Worm (Caenorhabditis elegans): ENCODE measurements around the gene W09H1.4.

W09H1.4 gene

ce11 chrII:13187188-13187587 is 3.9 kb downstream of the W09H1.4 start, which contains the start of gene mecr-1:
Gene mecr-1, minus strand, starts transcription at chrII:13187314.
- TF ChIP-seq hmg-1.2 (GFP tag; IDR thresholded peaks at IDR 0.05) (peak; percentile 86), lsl-1 (GFP tag; optimal IDR thresholded peaks at IDR 0.05) (peak; percentile 6), ceh-79 (tag; optimal IDR thresholded peaks at IDR 0.05) (no peak), rpc-1 (optimal IDR thresholded peaks at IDR 0.05) (no peak), rpc-1 (tag; optimal IDR thresholded peaks at IDR 0.05) (no peak), athp-1 (tag; optimal IDR thresholded peaks at IDR 0.05) (no peak), K12H6.12 (tag; optimal IDR thresholded peaks at IDR 0.05) (no peak), B0336.3 (GFP tag; IDR thresholded peaks at IDR 0.05) (no peak), hlh-26 (GFP tag; conservative IDR thresholded peaks at IDR 0.05) (no peak), F33H1.4 (GFP tag; IDR thresholded peaks at IDR 0.05) (no peak), egl-44 (GFP tag; IDR thresholded peaks at IDR 0.05) (no peak), lin-54 (GFP tag; optimal IDR thresholded peaks at IDR 0.05) (no peak), attf-3 (GFP tag; conservative IDR thresholded peaks at IDR 0.05) (peak; percentile 97), C17E4.6 (GFP tag; IDR thresholded peaks at IDR 0.05) (no peak), ceh-100 (GFP tag; IDR thresholded peaks at IDR 0.05) (peak; percentile 32; the same call in 1 of the 2 replicates), Y79H2A.3 (GFP tag; conservative IDR thresholded peaks at IDR 0.05) (no peak), ztf-6 (GFP tag; IDR thresholded peaks at IDR 0.05) (no peak), pbrm-1 (GFP tag; IDR thresholded peaks at IDR 0.05) (no peak)

- TF ChIP-seq mcd-1 (GFP tag; IDR thresholded peaks at IDR 0.05) (peak; percentile 37; the same call in 1 of the 2 replicates), tbp1 (GFP tag; optimal IDR thresholded peaks at IDR 0.05) (no peak), madf-6 (GFP tag; IDR thresholded peaks at IDR 0.05) (peak; percentile 29; the same call in 1 of the 2 replicates), Y53F4B.3 (GFP tag; IDR thresholded peaks at IDR 0.05) (no peak), lin-54 (GFP tag; optimal IDR thresholded peaks at IDR 0.05) (peak; percentile 3)
These were observed 4.8 kb downstream of the W09H1.4 start for ce11 chrII:13188084-13188483.

- no peak for TF ChIP-seq hmg-1.2 (GFP tag; IDR thresholded peaks at IDR 0.05)
- no peak for TF ChIP-seq mel-28 (tag; optimal IDR thresholded peaks at IDR 0.05; ENCODE audit: borderline replicate concordance)
- TF ChIP-seq ekl-4 (GFP tag; IDR thresholded peaks at IDR 0.05): no peak
- no peak for TF ChIP-seq pbrm-1 (GFP tag; IDR thresholded peaks at IDR 0.05)
- no peak for TF ChIP-seq nhr-90 (tag; optimal IDR thresholded peaks at IDR 0.05)
- TF ChIP-seq madf-3 (GFP tag; IDR thresholded peaks at IDR 0.05): no peak
- TF ChIP-seq zfh-2 (GFP tag; conservative IDR thresholded peaks at IDR 0.05): peak; percentile 67
- TF ChIP-seq hlh-12 (tag; optimal IDR thresholded peaks at IDR 0.05): no peak
- TF ChIP-seq ceh-40 (GFP tag; IDR thresholded peaks at IDR 0.05): no peak
- no peak for TF ChIP-seq ama-1 (optimal IDR thresholded peaks at IDR 0.05)
- no peak for TF ChIP-seq ama-1 (GFP tag; optimal IDR thresholded peaks at IDR 0.05)
- no peak for TF ChIP-seq tlf-1 (GFP tag; optimal IDR thresholded peaks at IDR 0.05)
- no peak for TF ChIP-seq B0261.1 (tag; optimal IDR thresholded peaks at IDR 0.05)
- peak; percentile 26 for TF ChIP-seq madf-10 (tag; optimal IDR thresholded peaks at IDR 0.05)
- peak; percentile 33; the same call in 1 of the 2 replicates for TF ChIP-seq mcd-1 (GFP tag; IDR thresholded peaks at IDR 0.05)
- no peak for TF ChIP-seq ZK185.1 (tag; optimal IDR thresholded peaks at IDR 0.05; ENCODE audit: poor library complexity, severe bottlenecking)
- no peak for TF ChIP-seq let-526 (GFP tag; IDR thresholded peaks at IDR 0.05)
- no peak for TF ChIP-seq ztf-28 (GFP tag; IDR thresholded peaks at IDR 0.05)
- no peak for TF ChIP-seq rcor-1 (GFP tag; IDR thresholded peaks at IDR 0.05)
- TF ChIP-seq egl-44 (GFP tag; IDR thresholded peaks at IDR 0.05): no peak
- TF ChIP-seq pha-4 (tag; optimal IDR thresholded peaks at IDR 0.05): no peak
- TF ChIP-seq F57C9.4 (tag; optimal IDR thresholded peaks at IDR 0.05): no peak
- no peak for TF ChIP-seq F55B11.4 (tag; optimal IDR thresholded peaks at IDR 0.05; ENCODE audit: borderline replicate concordance, insufficient read depth)
- no peak for TF ChIP-seq nhr-27 (tag; optimal IDR thresholded peaks at IDR 0.05)
- no peak for TF ChIP-seq Y53F4B.3 (GFP tag; IDR thresholded peaks at IDR 0.05)
- TF ChIP-seq cebp-1 (GFP tag; IDR thresholded peaks at IDR 0.05): no peak
- TF ChIP-seq cebp-1 (tag; optimal IDR thresholded peaks at IDR 0.05): peak; percentile 10
- no peak for TF ChIP-seq Y95B8A.8 (GFP tag; IDR thresholded peaks at IDR 0.05)
- TF ChIP-seq ccch-3 (GFP tag; optimal IDR thresholded peaks at IDR 0.05): no peak
- TF ChIP-seq Y53G8AR.9 (GFP tag; conservative IDR thresholded peaks at IDR 0.05): no peak
- TF ChIP-seq zim-3 (tag; optimal IDR thresholded peaks at IDR 0.05): no peak
These were observed 6.0 kb downstream of the W09H1.4 start for ce11 chrII:13189363-13189762.

Data from whole organism, young adult.